Worm (Caenorhabditis elegans): ENCODE measurements around the gene R06B10.7.

Gene R06B10.7

ce11 chrIII:981960-982359 is 19.2 kb downstream of the R06B10.7 start:
- TF ChIP-seq ztf-23 (GFP tag; IDR thresholded peaks at IDR 0.05) (no peak), T22C8.4 (GFP tag; IDR thresholded peaks at IDR 0.05) (peak; percentile 70)

DNA sequence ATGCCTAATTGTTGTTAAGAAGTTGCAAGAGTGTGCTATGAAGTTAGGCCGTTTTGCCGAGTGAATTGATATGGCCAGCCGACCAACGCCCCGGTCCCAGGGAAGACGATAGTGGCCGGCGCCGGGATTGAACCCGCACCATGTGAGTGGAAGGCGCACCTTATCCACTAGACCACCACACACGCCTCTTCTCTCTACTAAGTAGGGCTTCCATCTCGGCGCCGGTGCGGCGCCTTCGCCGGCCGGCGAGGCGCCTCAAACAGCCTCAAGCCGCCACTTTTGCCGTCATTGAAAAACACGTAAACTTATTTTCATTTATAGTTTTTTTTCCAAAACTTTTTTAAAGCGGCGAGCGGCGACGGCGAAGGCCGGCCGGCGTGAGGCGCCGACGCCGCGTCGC is 22.3 kb downstream of the R06B10.7 start:
- TF ChIP-seq ztf-23 (GFP tag; IDR thresholded peaks at IDR 0.05) (no peak), flt-1 (GFP tag; IDR thresholded peaks at IDR 0.05) (0 out of 2 replicates have a peak, but pooled peaks have one; percentile 15), med-1 (GFP tag; optimal IDR thresholded peaks at IDR 0.05; ENCODE audit: insufficient read depth) (no peak), ref-1 (GFP tag; conservative IDR thresholded peaks at IDR 0.05) (no peak)

DNA sequence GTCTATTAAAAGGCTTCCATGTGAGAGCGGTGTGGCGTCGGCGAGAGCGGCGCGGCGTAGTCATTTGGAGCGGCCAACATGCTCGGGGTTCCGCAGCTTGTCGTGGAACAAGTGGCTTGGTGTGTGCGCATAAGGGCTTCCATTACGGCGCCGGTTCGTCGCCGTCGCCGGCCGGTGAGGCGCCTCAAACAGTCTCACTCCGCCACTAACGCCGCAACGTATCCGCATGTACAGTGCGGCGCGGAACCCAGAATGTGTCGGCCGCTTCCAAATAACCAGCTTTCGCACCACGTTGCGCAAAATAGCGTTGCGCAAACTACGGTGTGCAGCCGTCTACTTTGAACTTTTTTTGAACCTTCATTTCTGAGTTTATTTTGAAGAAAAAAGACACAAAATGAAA is 30.3 kb downstream of the R06B10.7 start:
- TF ChIP-seq T22C8.4 (GFP tag; IDR thresholded peaks at IDR 0.05), result no peak
- TF ChIP-seq klf-2 (GFP tag; conservative IDR thresholded peaks at IDR 0.05), result no peak
- peak; percentile 61; the same call in 1 of the 2 replicates for TF ChIP-seq tab-1 (GFP tag; IDR thresholded peaks at IDR 0.05)
- TF ChIP-seq cog-1 (tag; optimal IDR thresholded peaks at IDR 0.05), result no peak
- TF ChIP-seq ztf-23 (GFP tag; IDR thresholded peaks at IDR 0.05), result no peak
- no peak for TF ChIP-seq ztf-29 (GFP tag; IDR thresholded peaks at IDR 0.05)
- TF ChIP-seq med-1 (GFP tag; optimal IDR thresholded peaks at IDR 0.05; ENCODE audit: insufficient read depth), result no peak
- TF ChIP-seq ref-1 (GFP tag; conservative IDR thresholded peaks at IDR 0.05), result no peak

- TF ChIP-seq cog-1 (tag; optimal IDR thresholded peaks at IDR 0.05) (no peak), klf-2 (GFP tag; conservative IDR thresholded peaks at IDR 0.05) (no peak), ztf-29 (GFP tag; IDR thresholded peaks at IDR 0.05) (no peak), T22C8.4 (GFP tag; IDR thresholded peaks at IDR 0.05) (no peak), tab-1 (GFP tag; IDR thresholded peaks at IDR 0.05) (no peak), flt-1 (GFP tag; IDR thresholded peaks at IDR 0.05) (no peak)
Observed at ce11 chrIII:966259-966658, 34.9 kb downstream of the R06B10.7 start.

ce11 chrIII:964637-965036 is 36.6 kb downstream of the R06B10.7 start:
- TF ChIP-seq klf-2 (GFP tag; conservative IDR thresholded peaks at IDR 0.05), result no peak
- TF ChIP-seq flt-1 (GFP tag; IDR thresholded peaks at IDR 0.05), result no peak
- no peak for TF ChIP-seq cog-1 (tag; optimal IDR thresholded peaks at IDR 0.05)
- TF ChIP-seq med-1 (GFP tag; optimal IDR thresholded peaks at IDR 0.05; ENCODE audit: insufficient read depth), result no peak
- TF ChIP-seq ztf-29 (GFP tag; IDR thresholded peaks at IDR 0.05), result no peak
- no peak for TF ChIP-seq T22C8.4 (GFP tag; IDR thresholded peaks at IDR 0.05)
- TF ChIP-seq tab-1 (GFP tag; IDR thresholded peaks at IDR 0.05), result no peak
- TF ChIP-seq ref-1 (GFP tag; conservative IDR thresholded peaks at IDR 0.05), result no peak
- no peak for TF ChIP-seq ztf-23 (GFP tag; IDR thresholded peaks at IDR 0.05)

DNA sequence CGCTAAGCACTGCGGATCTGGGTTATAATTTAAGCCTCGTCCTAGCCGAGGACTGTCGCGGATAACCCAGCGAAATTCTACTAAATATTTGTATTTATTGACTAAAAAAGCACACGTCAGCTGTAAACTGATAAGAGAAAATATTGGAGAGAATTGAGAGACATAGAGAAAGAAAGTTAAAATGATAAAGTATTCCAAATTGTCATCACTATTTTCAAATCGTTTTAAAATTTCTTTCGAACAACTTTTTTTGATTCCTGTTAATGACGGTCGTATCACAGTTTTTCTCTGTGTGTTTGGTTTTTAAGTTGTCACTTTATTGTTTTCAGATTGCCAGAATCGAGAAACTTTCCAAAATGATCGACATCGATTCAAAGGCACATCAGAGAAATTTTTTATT is 39.2 kb downstream of the R06B10.7 start, which contains the start of gene fbxa-51:
Gene fbxa-51 (plus strand): TSS at position 322 of the 400 bp plus-strand sequence.
- TF ChIP-seq flt-1 (GFP tag; IDR thresholded peaks at IDR 0.05) (no peak), T22C8.4 (GFP tag; IDR thresholded peaks at IDR 0.05) (no peak), ztf-29 (GFP tag; IDR thresholded peaks at IDR 0.05) (no peak), ref-1 (GFP tag; conservative IDR thresholded peaks at IDR 0.05) (no peak), tab-1 (GFP tag; IDR thresholded peaks at IDR 0.05) (no peak), klf-2 (GFP tag; conservative IDR thresholded peaks at IDR 0.05) (no peak), med-1 (GFP tag; optimal IDR thresholded peaks at IDR 0.05; ENCODE audit: insufficient read depth) (no peak), cog-1 (tag; optimal IDR thresholded peaks at IDR 0.05) (no peak)

- TF ChIP-seq ztf-29 (GFP tag; IDR thresholded peaks at IDR 0.05) (no peak), ref-1 (GFP tag; conservative IDR thresholded peaks at IDR 0.05) (no peak), flt-1 (GFP tag; IDR thresholded peaks at IDR 0.05) (no peak), ztf-23 (GFP tag; IDR thresholded peaks at IDR 0.05) (no peak), T22C8.4 (GFP tag; IDR thresholded peaks at IDR 0.05) (no peak), tab-1 (GFP tag; IDR thresholded peaks at IDR 0.05) (no peak), cog-1 (tag; optimal IDR thresholded peaks at IDR 0.05) (no peak), klf-2 (GFP tag; conservative IDR thresholded peaks at IDR 0.05) (no peak), med-1 (GFP tag; optimal IDR thresholded peaks at IDR 0.05; ENCODE audit: insufficient read depth) (no peak)
Observed at ce11 chrIII:955981-956380, 45.2 kb downstream of the R06B10.7 start, which contains the start of gene fbxa-54. Gene fbxa-54, plus strand, starts transcription at chrIII:956334.

- no peak for TF ChIP-seq flt-1 (GFP tag; IDR thresholded peaks at IDR 0.05)
- no peak for TF ChIP-seq ref-1 (GFP tag; conservative IDR thresholded peaks at IDR 0.05)
- TF ChIP-seq ztf-29 (GFP tag; IDR thresholded peaks at IDR 0.05), result no peak
- TF ChIP-seq T22C8.4 (GFP tag; IDR thresholded peaks at IDR 0.05), result no peak
- no peak for TF ChIP-seq tab-1 (GFP tag; IDR thresholded peaks at IDR 0.05)
- TF ChIP-seq ztf-23 (GFP tag; IDR thresholded peaks at IDR 0.05), result no peak
- no peak for TF ChIP-seq klf-2 (GFP tag; conservative IDR thresholded peaks at IDR 0.05)
- no peak for TF ChIP-seq med-1 (GFP tag; optimal IDR thresholded peaks at IDR 0.05; ENCODE audit: insufficient read depth)
- TF ChIP-seq cog-1 (tag; optimal IDR thresholded peaks at IDR 0.05), result no peak
Observed at ce11 chrIII:954553-954952, 46.6 kb downstream of the R06B10.7 start, which contains the start of the genes T12B5.15 and T12B5.14. Gene T12B5.15, minus strand, starts transcription at chrIII:954653. Gene T12B5.14, plus strand, starts transcription at chrIII:954873.

DNA sequence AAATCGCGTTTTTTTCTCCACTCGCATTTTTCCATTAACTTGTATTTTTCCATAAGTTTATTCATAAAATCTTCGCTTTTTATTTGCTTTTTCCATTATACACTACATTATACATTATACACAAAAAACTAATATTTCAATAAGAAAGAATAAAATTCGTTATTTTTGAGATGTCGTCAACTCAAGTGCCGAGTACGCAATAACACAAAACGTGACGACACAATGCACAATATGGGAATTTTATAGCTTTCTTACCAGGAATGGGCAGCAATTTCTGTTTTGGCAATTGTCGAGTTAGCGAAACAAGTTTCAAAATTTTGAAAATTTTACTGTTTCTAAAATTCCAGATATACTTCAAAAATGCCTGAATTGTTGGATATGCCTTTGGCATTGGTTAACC is 49.0 kb downstream of the R06B10.7 start, which contains the start of gene fbxa-10:
Gene fbxa-10 (plus strand): TSS at position 207 of the 400 bp plus-strand sequence.
- no peak for TF ChIP-seq tab-1 (GFP tag; IDR thresholded peaks at IDR 0.05)
- no peak for TF ChIP-seq T22C8.4 (GFP tag; IDR thresholded peaks at IDR 0.05)
- no peak for TF ChIP-seq ztf-29 (GFP tag; IDR thresholded peaks at IDR 0.05)
- TF ChIP-seq klf-2 (GFP tag; conservative IDR thresholded peaks at IDR 0.05), result no peak
- no peak for TF ChIP-seq cog-1 (tag; optimal IDR thresholded peaks at IDR 0.05)
- TF ChIP-seq ref-1 (GFP tag; conservative IDR thresholded peaks at IDR 0.05), result no peak
